Worm (Caenorhabditis elegans) whole organism, early embryonic: ENCODE measurements around the gene K07C11.10.

Experiments used
- B0310.2 ChIP-seq: sonication (generic microtip); optimal IDR thresholded peaks from 2 replicates; lab custom pipeline; 2016; ENCODE audit warnings: mild to moderate bottlenecking, missing genetic modification characterization, missing compliant biosample characterization
- F13C5.2 ChIP-seq: sonication (generic microtip); optimal IDR thresholded peaks from 2 replicates; lab custom pipeline; 2017; ENCODE audit warnings: mild to moderate bottlenecking, missing genetic modification characterization, inconsistent platforms, missing compliant biosample characterization
- aly-1 ChIP-seq: sonication (generic microtip); optimal IDR thresholded peaks from 2 replicates; lab custom pipeline; 2016; ENCODE audit warnings: missing genetic modification characterization, missing compliant biosample characterization
- ama-1 ChIP-seq: fragments of 150-350 bp; optimal IDR thresholded peaks from 2 replicates; lab custom pipeline; 2014
- ceh-13 ChIP-seq: fragments of 200-800 bp; sonication (Bioruptor generic); optimal IDR thresholded peaks from 2 replicates; lab custom pipeline; 2018; ENCODE audit warnings: mild to moderate bottlenecking, missing genetic modification characterization, missing compliant biosample characterization
- ceh-36 ChIP-seq: sonication (generic microtip); optimal IDR thresholded peaks from 2 replicates; lab custom pipeline; 2016; ENCODE audit warnings: missing genetic modification characterization, inconsistent platforms, missing compliant biosample characterization
- ets-7 ChIP-seq: sonication (generic microtip); optimal IDR thresholded peaks from 2 replicates; lab custom pipeline; 2016; ENCODE audit warnings: missing genotype, missing genetic modification characterization, missing compliant biosample characterization
- flt-1 ChIP-seq: fragments of 200-800 bp; sonication (Bioruptor generic); IDR thresholded peaks from 2 replicates; pipeline ENCODE4 v1.3.6; 2022; ENCODE audit warnings: missing genetic modification characterization, missing compliant biosample characterization
- hmbx-1 ChIP-seq: sonication (generic microtip); optimal IDR thresholded peaks from 2 replicates; lab custom pipeline; 2016; ENCODE audit warnings: mild to moderate bottlenecking, missing genetic modification characterization, missing compliant biosample characterization
- hmg-4 ChIP-seq: fragments of 200-800 bp; sonication (Bioruptor generic); optimal IDR thresholded peaks from 2 replicates; lab custom pipeline; 2018; ENCODE audit warnings: mild to moderate bottlenecking, missing genetic modification characterization, missing compliant biosample characterization
- hnd-1 ChIP-seq: sonication (generic microtip); optimal IDR thresholded peaks from 2 replicates; lab custom pipeline; 2016; ENCODE audit warnings: missing genetic modification characterization, missing compliant biosample characterization
- pes-1 ChIP-seq: fragments of 200-800 bp; sonication (Bioruptor generic); IDR thresholded peaks from 2 replicates; pipeline ENCODE4 v1.3.6; 2022; ENCODE audit warnings: missing genetic modification reagents, missing genetic modification characterization, missing compliant biosample characterization
- scrt-1 ChIP-seq: fragments of 200-800 bp; sonication (Bioruptor generic); IDR thresholded peaks from 2 replicates; pipeline ENCODE4 v1.3.6; 2022; ENCODE audit warnings: missing genetic modification characterization, missing compliant biosample characterization
- sea-1 ChIP-seq: fragments of 200-800 bp; sonication (Bioruptor generic); conservative IDR thresholded peaks from 2 replicates; pipeline ENCODE4 v1.3.6; 2022; ENCODE audit warnings: missing genetic modification characterization, missing compliant biosample characterization
- tbx-11 ChIP-seq: fragments of 200-800 bp; sonication (Bioruptor generic); IDR thresholded peaks from 2 replicates; pipeline ENCODE4 v1.3.6; 2022; ENCODE audit warnings: missing genetic modification characterization, missing compliant biosample characterization
- tbx-37 ChIP-seq: fragments of 200-800 bp; sonication (Bioruptor generic); conservative IDR thresholded peaks from 2 replicates; pipeline ENCODE4 v1.3.6; 2022; ENCODE audit warnings: missing genetic modification reagents, missing genetic modification characterization, missing compliant biosample characterization
- tra-4 ChIP-seq: sonication (generic microtip); optimal IDR thresholded peaks from 2 replicates; lab custom pipeline; 2017; ENCODE audit warnings: missing genetic modification characterization, missing compliant biosample characterization

The K07C11.10 gene

DNA sequence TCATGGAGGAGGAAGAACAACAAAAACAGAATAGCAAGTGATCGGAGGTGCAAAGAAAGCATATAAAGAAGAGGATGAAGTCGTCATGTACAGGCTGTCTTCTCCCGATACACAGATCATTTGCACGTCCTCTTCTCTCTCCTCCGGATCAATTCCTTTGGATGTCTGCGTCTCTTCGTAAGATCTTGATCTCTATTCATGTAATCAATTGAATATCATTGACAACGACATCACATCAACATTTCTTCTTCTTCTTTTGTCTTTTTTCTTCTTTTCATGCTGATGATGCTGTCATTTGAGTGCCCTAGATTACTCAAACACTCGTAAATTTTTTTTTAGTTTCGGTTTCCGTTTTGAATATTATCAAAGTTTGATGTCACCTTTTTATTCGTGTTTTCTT, 11.6 kb upstream of the K07C11.10 start, which contains the start of gene rol-3:
TSS of gene rol-3 (minus strand) at position 120 of the 400 bp plus-strand sequence.
- no peak for TF ChIP-seq ceh-13 (GFP tag; lab: Kevin White, UChicago)
- TF ChIP-seq tbx-37, result no peak
- TF ChIP-seq flt-1 (GFP tag; lab: Robert Waterston, UW), result no peak
- TF ChIP-seq tbx-11, result no peak
- no peak for TF ChIP-seq ama-1 (lab: Kevin White, UChicago)
- no peak for TF ChIP-seq tra-4 (tag; lab: Kevin White, UChicago)
- TF ChIP-seq ets-7 (tag; lab: Kevin White, UChicago), result no peak
- no peak for TF ChIP-seq B0310.2 (tag; lab: Kevin White, UChicago)
- TF ChIP-seq aly-1 (tag; lab: Kevin White, UChicago), result no peak
- TF ChIP-seq hmg-4 (GFP tag; lab: Kevin White, UChicago), result no peak
- no peak for TF ChIP-seq scrt-1 (GFP tag; lab: Robert Waterston, UW)
- TF ChIP-seq F13C5.2 (tag; lab: Kevin White, UChicago), result no peak
- TF ChIP-seq pes-1, result no peak
- no peak for TF ChIP-seq ceh-36 (tag; lab: Kevin White, UChicago)
- TF ChIP-seq hmbx-1 (tag; lab: Kevin White, UChicago), result no peak
- TF ChIP-seq sea-1 (GFP tag; lab: Robert Waterston, UW), result no peak
- TF ChIP-seq hnd-1 (tag; lab: Kevin White, UChicago), result no peak

DNA sequence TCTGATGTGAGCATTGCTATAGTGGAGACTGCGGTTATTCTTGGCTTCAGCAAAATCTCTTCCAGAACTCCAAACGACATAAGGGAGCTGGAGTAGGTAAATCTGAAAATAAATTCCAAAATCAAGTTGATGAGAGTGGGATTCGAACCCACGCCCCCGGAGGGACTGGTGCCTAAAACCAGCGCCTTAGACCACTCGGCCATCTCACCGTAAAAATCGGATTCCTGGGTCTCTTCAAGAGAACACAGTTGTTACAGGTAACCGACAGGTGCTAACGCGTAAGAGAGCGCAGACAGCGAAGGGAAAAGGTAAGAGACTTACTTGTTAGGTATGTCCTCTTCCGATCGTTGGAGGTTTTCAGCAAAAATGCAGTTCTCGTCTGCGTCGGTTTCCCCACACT, 8.6 kb upstream of the K07C11.10 start:
- TF ChIP-seq tra-4 (tag; lab: Kevin White, UChicago) (peak; percentile 27), tbx-11 (0 out of 2 replicates have a peak, but pooled peaks have one; percentile 48), sea-1 (GFP tag; lab: Robert Waterston, UW) (peak; percentile 68; the same call in 1 of the 2 replicates), aly-1 (tag; lab: Kevin White, UChicago) (peak; percentile 30), B0310.2 (tag; lab: Kevin White, UChicago) (no peak), hnd-1 (tag; lab: Kevin White, UChicago) (peak; percentile 3), scrt-1 (GFP tag; lab: Robert Waterston, UW) (peak; percentile 63; the same call in 1 of the 2 replicates), hmg-4 (GFP tag; lab: Kevin White, UChicago) (no peak), ceh-13 (GFP tag; lab: Kevin White, UChicago) (peak; percentile 22)

DNA sequence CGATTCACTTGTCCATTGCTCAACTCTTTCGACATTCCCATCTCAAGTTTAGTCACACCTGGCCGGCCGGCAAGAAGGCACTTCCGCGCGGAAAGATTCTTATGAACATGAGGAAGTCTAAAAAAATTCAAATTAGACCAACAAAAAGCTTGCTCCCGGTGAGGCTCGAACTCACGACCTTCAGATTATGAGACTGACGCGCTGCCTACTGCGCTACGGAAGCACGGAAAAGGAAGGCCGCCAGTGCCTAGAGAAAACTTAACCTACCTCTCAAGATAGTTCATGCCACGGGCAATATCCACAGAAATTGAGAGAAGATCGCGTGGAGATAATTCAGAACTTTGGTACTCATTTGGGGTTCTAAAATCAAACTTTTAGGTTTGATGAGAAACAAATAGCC, 3.3 kb upstream of the K07C11.10 start:
- TF ChIP-seq tbx-37, result 0 out of 2 replicates have a peak, but pooled peaks have one; percentile 22
- no peak for TF ChIP-seq hmbx-1 (tag; lab: Kevin White, UChicago)
- TF ChIP-seq flt-1 (GFP tag; lab: Robert Waterston, UW), result 0 out of 2 replicates have a peak, but pooled peaks have one; percentile 44
- peak; percentile 60; the same call in 1 of the 2 replicates for TF ChIP-seq scrt-1 (GFP tag; lab: Robert Waterston, UW)
- no peak for TF ChIP-seq ets-7 (tag; lab: Kevin White, UChicago)
- TF ChIP-seq hmg-4 (GFP tag; lab: Kevin White, UChicago), result peak; percentile 19

ce11 chrV:8228712-8229119, 2.0 kb upstream of the K07C11.10 start:
- TF ChIP-seq tbx-11, result peak; percentile 30; the same call in 1 of the 2 replicates
- TF ChIP-seq flt-1 (GFP tag; lab: Robert Waterston, UW), result no peak
- TF ChIP-seq hmg-4 (GFP tag; lab: Kevin White, UChicago), result peak; percentile 23
- TF ChIP-seq hnd-1 (tag; lab: Kevin White, UChicago), result no peak
- TF ChIP-seq F13C5.2 (tag; lab: Kevin White, UChicago), result peak; percentile 57
- no peak for TF ChIP-seq scrt-1 (GFP tag; lab: Robert Waterston, UW)
- TF ChIP-seq aly-1 (tag; lab: Kevin White, UChicago), result peak; percentile 8
- TF ChIP-seq ceh-36 (tag; lab: Kevin White, UChicago), result no peak
- TF ChIP-seq ceh-13 (GFP tag; lab: Kevin White, UChicago), result no peak
- no peak for TF ChIP-seq pes-1
- peak; percentile 73 for TF ChIP-seq ama-1 (lab: Kevin White, UChicago)
- TF ChIP-seq sea-1 (GFP tag; lab: Robert Waterston, UW), result no peak
- no peak for TF ChIP-seq tra-4 (tag; lab: Kevin White, UChicago)
- TF ChIP-seq B0310.2 (tag; lab: Kevin White, UChicago), result no peak
- no peak for TF ChIP-seq tbx-37

DNA sequence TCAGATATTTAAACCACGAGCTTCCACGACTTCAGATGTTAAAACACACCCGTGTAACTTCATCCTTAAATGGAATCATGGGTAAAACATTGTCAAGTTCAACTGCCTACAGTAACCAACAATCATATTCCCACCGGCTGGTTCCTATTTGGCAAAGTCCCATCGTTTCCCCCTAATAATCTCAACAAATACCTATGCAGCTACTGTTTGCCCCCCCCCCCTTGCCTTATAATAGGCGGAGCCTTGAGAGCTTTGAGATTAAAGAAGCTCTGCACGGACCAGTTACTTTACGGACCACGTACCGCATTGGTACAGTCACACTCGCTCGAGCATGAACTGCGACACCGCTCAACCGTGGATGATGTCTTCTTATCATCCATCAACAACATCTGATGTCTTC, 2.1 kb downstream of the K07C11.10 start, which contains the start of gene pax-1:
TSS of gene pax-1 (plus strand) at position 301 of the 400 bp plus-strand sequence.
- TF ChIP-seq sea-1 (GFP tag; lab: Robert Waterston, UW) (no peak), hmbx-1 (tag; lab: Kevin White, UChicago) (no peak), B0310.2 (tag; lab: Kevin White, UChicago) (no peak), tbx-37 (no peak), pes-1 (no peak), flt-1 (GFP tag; lab: Robert Waterston, UW) (no peak), ceh-36 (tag; lab: Kevin White, UChicago) (no peak), hnd-1 (tag; lab: Kevin White, UChicago) (no peak), ceh-13 (GFP tag; lab: Kevin White, UChicago) (no peak), tra-4 (tag; lab: Kevin White, UChicago) (no peak), scrt-1 (GFP tag; lab: Robert Waterston, UW) (no peak), F13C5.2 (tag; lab: Kevin White, UChicago) (no peak), aly-1 (tag; lab: Kevin White, UChicago) (no peak), ama-1 (lab: Kevin White, UChicago) (no peak), tbx-11 (no peak), hmg-4 (GFP tag; lab: Kevin White, UChicago) (no peak)

DNA sequence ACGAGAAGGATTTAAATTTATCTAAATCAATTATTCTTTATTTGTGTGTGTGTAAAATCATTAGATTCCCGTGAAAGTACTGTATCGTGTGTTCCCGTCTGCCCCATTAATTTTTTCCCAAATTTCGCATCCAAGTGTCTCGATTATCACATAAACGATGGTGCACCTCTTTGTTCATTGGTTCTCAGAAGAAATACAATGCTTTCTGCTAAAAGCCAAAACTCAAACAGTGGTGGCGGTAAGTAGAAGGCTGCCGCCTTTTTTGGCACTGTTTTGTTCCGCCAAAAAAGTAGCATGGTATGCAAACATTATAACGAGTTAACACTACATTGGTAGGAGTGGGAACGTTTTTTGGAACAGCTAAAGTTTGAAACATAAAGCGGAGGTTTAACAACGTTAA, 3.3 kb downstream of the K07C11.10 start:
- no peak for TF ChIP-seq flt-1 (GFP tag; lab: Robert Waterston, UW)
- TF ChIP-seq ama-1 (lab: Kevin White, UChicago), result peak; percentile 22

DNA sequence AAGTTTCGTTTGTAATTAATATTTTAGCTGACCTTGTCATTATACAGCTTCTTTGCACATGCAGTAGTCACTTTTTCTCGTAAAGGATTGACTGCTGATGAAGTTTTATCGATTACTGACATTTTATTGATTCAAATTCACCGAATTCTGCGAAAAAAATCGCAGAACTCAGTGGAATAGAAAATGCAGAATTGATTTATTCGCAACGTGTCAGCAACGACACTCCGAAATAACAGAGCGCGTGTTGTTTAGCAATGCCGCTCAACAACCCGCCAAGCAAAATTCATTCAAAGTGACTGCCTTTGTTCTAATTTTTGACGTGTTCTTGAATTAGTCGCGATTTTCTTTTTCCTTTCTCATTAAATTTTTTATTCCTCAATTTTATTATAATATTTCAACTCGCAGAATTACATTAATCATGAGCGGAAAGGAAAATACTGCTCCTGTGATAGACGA, 5.6 kb downstream of the K07C11.10 start, which contains the start of the genes cogc-6 and air-1:
TSS of gene cogc-6 (minus strand) at position 234 of the 456 bp plus-strand sequence.
TSS of gene air-1 (plus strand) at position 406 of the 456 bp plus-strand sequence.
- TF ChIP-seq sea-1 (GFP tag; lab: Robert Waterston, UW), result no peak
- TF ChIP-seq pes-1, result no peak
- TF ChIP-seq ama-1 (lab: Kevin White, UChicago), result no peak
